Fruit fly (Drosophila melanogaster): ENCODE results near the gene CG45049.

DNA sequence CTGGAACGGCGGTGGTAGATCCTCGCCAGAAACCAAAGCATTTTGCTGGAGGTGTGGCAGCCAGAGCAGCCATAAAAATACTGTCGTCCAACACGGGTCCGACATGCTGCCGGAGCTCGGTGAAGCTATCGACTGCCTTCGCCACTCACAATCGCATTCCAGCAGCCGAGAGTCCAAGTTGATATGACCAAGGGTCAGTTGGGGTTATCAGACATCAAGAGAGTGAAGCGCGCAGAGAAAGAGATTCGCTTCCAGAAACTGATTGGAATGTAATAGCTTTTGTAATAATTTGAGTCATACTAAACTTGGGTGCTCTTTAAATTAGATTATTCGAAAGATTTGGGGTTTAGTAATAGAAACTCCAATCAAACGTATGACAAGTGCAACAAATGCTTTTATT, 36.8 kb downstream of the CG45049 start, which contains the start of gene Nepl14:
- TF ChIP-seq Sin3A (optimal IDR thresholded peaks at IDR 0.05), result no peak
- TF ChIP-seq h (optimal IDR thresholded peaks at IDR 0.05), result no peak
- no peak for TF ChIP-seq insv (optimal IDR thresholded peaks at IDR 0.05)
